Worm (Caenorhabditis elegans) whole organism, L4 larva: ENCODE results near the gene gpd-2.

Experiments used
- F26F4.8 ChIP-seq: fragments of 200-800 bp; sonication (Bioruptor generic); conservative IDR thresholded peaks from 2 replicates; pipeline ENCODE4 v1.3.6; 2022; ENCODE audit warnings: missing genetic modification characterization, missing compliant biosample characterization
- F49E8.2 ChIP-seq: sonication (generic microtip); optimal IDR thresholded peaks from 2 replicates; lab custom pipeline; 2016; ENCODE audit warnings: missing compliant biosample characterization, mild to moderate bottlenecking, missing genetic modification characterization, borderline replicate concordance
- R02D3.7 ChIP-seq: fragments of 150-350 bp; sonication (generic microtip); optimal IDR thresholded peaks from 3 replicates; lab custom pipeline; 2014; ENCODE audit warnings: missing biosample characterization, missing genetic modification characterization
- Y48G9A.11 ChIP-seq: fragments of 200-800 bp; sonication (Bioruptor generic); IDR thresholded peaks from 2 replicates; pipeline ENCODE4 v1.3.6; 2022; ENCODE audit warnings: missing genetic modification reagents, missing genetic modification characterization, missing compliant biosample characterization
- Y75B8A.6 ChIP-seq: fragments of 200-800 bp; sonication (Bioruptor generic); IDR thresholded peaks from 2 replicates; pipeline ENCODE4 v1.3.6; 2022; ENCODE audit warnings: missing genetic modification reagents, missing genetic modification characterization, missing compliant biosample characterization
- ZK337.2 ChIP-seq: fragments of 200-800 bp; sonication (Bioruptor generic); IDR thresholded peaks from 2 replicates; pipeline ENCODE4 v1.3.6; 2022; ENCODE audit warnings: missing genetic modification reagents, missing genetic modification characterization, missing compliant biosample characterization
- aha-1 ChIP-seq: fragments of 150-350 bp; peaks from one replicate; lab custom pipeline; 2014; ENCODE audit warnings: missing biosample characterization, missing genetic modification characterization
- ama-1 ChIP-seq: fragments of 150-350 bp; optimal IDR thresholded peaks from 2 replicates; lab custom pipeline; 2014; ENCODE audit warnings: inconsistent platforms, mixed read lengths
- arid-1 ChIP-seq: fragments of 200-800 bp; sonication (Bioruptor generic); conservative IDR thresholded peaks from 2 replicates; pipeline ENCODE4 v1.3.6; 2022; ENCODE audit warnings: missing genetic modification reagents, missing genetic modification characterization, missing compliant biosample characterization
- attf-4 ChIP-seq: sonication (generic microtip); optimal IDR thresholded peaks from 3 replicates; lab custom pipeline; 2017; ENCODE audit warnings: missing biosample characterization, missing genetic modification characterization
- ceh-20 ChIP-seq: fragments of 200-800 bp; sonication (Bioruptor generic); IDR thresholded peaks from 2 replicates; pipeline ENCODE4 v1.3.6; 2022; ENCODE audit warnings: missing genetic modification reagents, missing genetic modification characterization, missing compliant biosample characterization
- ceh-44 ChIP-seq: fragments of 200-800 bp; sonication (Bioruptor generic); IDR thresholded peaks from 2 replicates; pipeline ENCODE4 v1.3.6; 2022; ENCODE audit warnings: missing genetic modification reagents, missing genetic modification characterization, missing compliant biosample characterization
- ceh-62 ChIP-seq: sonication (generic microtip); optimal IDR thresholded peaks from 2 replicates; lab custom pipeline; 2017; ENCODE audit warnings: missing biosample characterization, missing genetic modification characterization
- ceh-82 ChIP-seq: sonication (generic microtip); optimal IDR thresholded peaks from 2 replicates; lab custom pipeline; 2017; ENCODE audit warnings: missing biosample characterization, missing genetic modification characterization
- ctbp-1 ChIP-seq: fragments of 200-800 bp; sonication (Bioruptor generic); IDR thresholded peaks from 2 replicates; pipeline ENCODE4 v1.3.6; 2022; ENCODE audit warnings: missing genetic modification reagents, missing genetic modification characterization, missing compliant biosample characterization
- daf-12 ChIP-seq: fragments of 150-350 bp; optimal IDR thresholded peaks from 2 replicates; lab custom pipeline; 2014; ENCODE audit warnings: missing biosample characterization, missing genetic modification reagents, missing genetic modification characterization
- daf-16 ChIP-seq, 3 experiments: sonication (generic microtip); optimal IDR thresholded peaks; 2 replicates each; lab custom pipeline; 2016 to 2017; ENCODE audit warnings: missing genetic modification characterization in 3 of 3, missing genetic modification reagents in 3 of 3, mild to moderate bottlenecking in 2 of 3, missing compliant biosample characterization in 2 of 3, missing biosample characterization in 1 of 3, moderate library complexity in 1 of 3
- daf-8 ChIP-seq: fragments of 200-800 bp; sonication (Bioruptor generic); IDR thresholded peaks from 2 replicates; pipeline ENCODE4 v1.3.6; 2022; ENCODE audit warnings: missing genetic modification characterization, missing compliant biosample characterization
- dmd-6 ChIP-seq: fragments of 200-800 bp; sonication (Bioruptor generic); IDR thresholded peaks from 2 replicates; pipeline ENCODE4 v1.3.6; 2022; ENCODE audit warnings: missing genetic modification reagents, missing genetic modification characterization, missing compliant biosample characterization
- dmd-8 ChIP-seq: fragments of 200-800 bp; sonication (Bioruptor generic); IDR thresholded peaks from 2 replicates; pipeline ENCODE4 v1.3.6; 2022; ENCODE audit warnings: missing genetic modification characterization, missing compliant biosample characterization
- dmd-9 ChIP-seq: fragments of 200-800 bp; sonication (Bioruptor generic); IDR thresholded peaks from 2 replicates; pipeline ENCODE4 v1.3.6; 2022; ENCODE audit warnings: missing genetic modification reagents, missing genetic modification characterization, missing compliant biosample characterization
- dpl-1 ChIP-seq: fragments of 150-350 bp; optimal IDR thresholded peaks from 2 replicates; lab custom pipeline; 2014; ENCODE audit warnings: missing biosample characterization, missing genetic modification reagents, missing genetic modification characterization
- duxl-1 ChIP-seq: sonication (generic microtip); optimal IDR thresholded peaks from 2 replicates; lab custom pipeline; 2016; ENCODE audit warnings: mild to moderate bottlenecking, missing genetic modification characterization, moderate library complexity, missing compliant biosample characterization; ENCODE audit not compliant: poor library complexity
- egl-27 ChIP-seq: sonication (generic microtip); optimal IDR thresholded peaks from 3 replicates; lab custom pipeline; 2017; ENCODE audit warnings: missing biosample characterization, missing genetic modification reagents, missing genetic modification characterization
- fos-1 ChIP-seq: fragments of 150-350 bp; optimal IDR thresholded peaks from 2 replicates; lab custom pipeline; 2014; ENCODE audit warnings: missing biosample characterization, missing genetic modification characterization
- hlh-11 ChIP-seq: fragments of 200-800 bp; sonication (Bioruptor generic); optimal IDR thresholded peaks from 2 replicates; lab custom pipeline; 2018; ENCODE audit warnings: mild to moderate bottlenecking, missing genetic modification characterization, missing compliant biosample characterization
- hlh-30 ChIP-seq: sonication (generic microtip); optimal IDR thresholded peaks from 2 replicates; lab custom pipeline; 2017; ENCODE audit warnings: antibody characterized with exemption, mild to moderate bottlenecking, missing genetic modification characterization, missing compliant biosample characterization; ENCODE audit not compliant: insufficient read depth
- hmg-1.1 ChIP-seq: fragments of 200-800 bp; sonication (Bioruptor generic); IDR thresholded peaks from 2 replicates; pipeline ENCODE4 v1.3.6; 2022; ENCODE audit warnings: missing genetic modification reagents, missing genetic modification characterization, missing compliant biosample characterization
- lin-1 ChIP-seq: fragments of 200-800 bp; sonication (Bioruptor generic); IDR thresholded peaks from 2 replicates; pipeline ENCODE4 v1.3.6; 2022; ENCODE audit warnings: missing genetic modification reagents, missing genetic modification characterization, missing compliant biosample characterization
- lin-15B ChIP-seq: fragments of 150-350 bp; sonication (generic microtip); optimal IDR thresholded peaks from 3 replicates; lab custom pipeline; 2014; ENCODE audit warnings: missing biosample characterization, missing genetic modification characterization
- lin-29 ChIP-seq: fragments of 200-800 bp; sonication (Bioruptor generic); IDR thresholded peaks from 2 replicates; pipeline ENCODE4 v1.3.6; 2022; ENCODE audit warnings: missing genetic modification reagents, missing genetic modification characterization, missing compliant biosample characterization
- lin-39 ChIP-seq: fragments of 150-350 bp; optimal IDR thresholded peaks from 2 replicates; lab custom pipeline; 2014; ENCODE audit warnings: missing biosample characterization, missing genetic modification reagents, missing genetic modification characterization
- madf-9 ChIP-seq: fragments of 200-800 bp; sonication (Bioruptor generic); conservative IDR thresholded peaks from 2 replicates; pipeline ENCODE4 v1.3.6; 2022; ENCODE audit warnings: missing genetic modification reagents, missing genetic modification characterization, missing compliant biosample characterization
- mep-1 ChIP-seq: fragments of 150-350 bp; sonication (generic microtip); optimal IDR thresholded peaks from 3 replicates; lab custom pipeline; 2014; ENCODE audit warnings: missing biosample characterization, missing genetic modification characterization
- mes-2 ChIP-seq: sonication (generic microtip); optimal IDR thresholded peaks from 2 replicates; lab custom pipeline; 2016; ENCODE audit warnings: missing genotype, mild to moderate bottlenecking, missing genetic modification characterization, missing compliant biosample characterization; ENCODE audit not compliant: poor library complexity, severe bottlenecking
- mxl-3 ChIP-seq: fragments of 200-800 bp; sonication (Bioruptor generic); optimal IDR thresholded peaks from 2 replicates; lab custom pipeline; 2018; ENCODE audit warnings: mild to moderate bottlenecking, missing genetic modification characterization, missing compliant biosample characterization
- nhr-11 ChIP-seq: fragments of 150-350 bp; optimal IDR thresholded peaks from 2 replicates; lab custom pipeline; 2014; ENCODE audit warnings: missing biosample characterization, missing genetic modification characterization
- nhr-237 ChIP-seq: sonication (generic microtip); optimal IDR thresholded peaks from 2 replicates; lab custom pipeline; 2017; ENCODE audit warnings: missing biosample characterization, missing genetic modification characterization
- nhr-25 ChIP-seq: sonication (generic microtip); optimal IDR thresholded peaks from 2 replicates; lab custom pipeline; 2017; ENCODE audit warnings: missing genetic modification characterization, mild to moderate bottlenecking, missing compliant biosample characterization, antibody characterized with exemption, moderate library complexity, borderline replicate concordance; ENCODE audit not compliant: insufficient read depth
- nhr-28 ChIP-seq: fragments of 150-350 bp; optimal IDR thresholded peaks from 2 replicates; lab custom pipeline; 2014; ENCODE audit warnings: missing biosample characterization, missing genetic modification characterization
- nhr-6 ChIP-seq: fragments of 150-350 bp; optimal IDR thresholded peaks from 2 replicates; lab custom pipeline; 2014; ENCODE audit warnings: missing biosample characterization, missing genetic modification characterization
- nhr-76 ChIP-seq: fragments of 150-350 bp; optimal IDR thresholded peaks from 2 replicates; lab custom pipeline; 2014; ENCODE audit warnings: missing biosample characterization, missing genetic modification characterization
- pqm-1 ChIP-seq: sonication (generic microtip); optimal IDR thresholded peaks from 2 replicates; lab custom pipeline; 2017; ENCODE audit warnings: missing biosample characterization, missing genetic modification characterization
- saeg-2 ChIP-seq: fragments of 200-800 bp; sonication (Bioruptor generic); IDR thresholded peaks from 2 replicates; pipeline ENCODE4 v1.3.6; 2022; ENCODE audit warnings: missing genetic modification reagents, missing genetic modification characterization, missing compliant biosample characterization
- set-16 ChIP-seq: fragments of 200-800 bp; sonication (Bioruptor generic); IDR thresholded peaks from 2 replicates; pipeline ENCODE4 v1.3.6; 2022; ENCODE audit warnings: missing genetic modification reagents, missing genetic modification characterization, missing compliant biosample characterization
- skn-1 ChIP-seq: fragments of 150-350 bp; optimal IDR thresholded peaks from 2 replicates; lab custom pipeline; 2014; ENCODE audit warnings: missing biosample characterization, missing genetic modification characterization
- snpc-1.2 ChIP-seq: fragments of 200-800 bp; sonication (Bioruptor generic); IDR thresholded peaks from 2 replicates; pipeline ENCODE4 v1.3.6; 2022; ENCODE audit warnings: missing genetic modification reagents, missing genetic modification characterization, missing compliant biosample characterization
- tag-97 ChIP-seq: fragments of 200-800 bp; sonication (Bioruptor generic); IDR thresholded peaks from 2 replicates; pipeline ENCODE4 v1.3.6; 2022; ENCODE audit warnings: missing genetic modification characterization, missing compliant biosample characterization
- tra-1 ChIP-seq: fragments of 200-800 bp; sonication (Bioruptor generic); IDR thresholded peaks from 2 replicates; pipeline ENCODE4 v1.3.6; 2022; ENCODE audit warnings: missing genetic modification reagents, missing genetic modification characterization, missing compliant biosample characterization
- vab-7 ChIP-seq: fragments of 200-800 bp; sonication (Bioruptor generic); IDR thresholded peaks from 2 replicates; pipeline ENCODE4 v1.3.6; 2022; ENCODE audit warnings: missing genetic modification reagents, missing genetic modification characterization, missing compliant biosample characterization
- zag-1 ChIP-seq: fragments of 150-350 bp; optimal IDR thresholded peaks from 2 replicates; lab custom pipeline; 2014; ENCODE audit warnings: missing biosample characterization, missing genetic modification characterization
- ztf-11 ChIP-seq: fragments of 150-350 bp; optimal IDR thresholded peaks from 2 replicates; lab custom pipeline; 2014; ENCODE audit warnings: missing biosample characterization, missing genetic modification characterization
- ztf-7 ChIP-seq: fragments of 150-350 bp; optimal IDR thresholded peaks from 2 replicates; lab custom pipeline; 2014; ENCODE audit warnings: missing biosample characterization, missing genetic modification characterization

gpd-2 gene

ce11 chrX:3102165-3102564 lies 12.3 kb downstream of the gpd-2 start, which contains the start of gene ztf-13 (continued):
- no peak for TF ChIP-seq Y75B8A.6
- no peak for TF ChIP-seq nhr-237
- TF ChIP-seq hlh-11, result peak; percentile 61
- no peak for TF ChIP-seq madf-9
- TF ChIP-seq lin-1 (GFP tag; lab: Robert Waterston, UW), result no peak
- TF ChIP-seq dpl-1 (GFP tag; lab: Kevin White, UChicago), result no peak
- TF ChIP-seq hmg-1.1 (GFP tag; lab: Robert Waterston, UW), result no peak
- no peak for TF ChIP-seq set-16 (GFP tag; lab: Robert Waterston, UW)
- TF ChIP-seq dmd-9 (GFP tag; lab: Robert Waterston, UW), result no peak
- TF ChIP-seq ZK337.2, result no peak
- TF ChIP-seq daf-12 (tag; lab: Kevin White, UChicago), result no peak
- no peak for TF ChIP-seq nhr-76 (tag; lab: Kevin White, UChicago)
- no peak for TF ChIP-seq ceh-44 (GFP tag; lab: Robert Waterston, UW)
- TF ChIP-seq lin-39 (tag; lab: Kevin White, UChicago), result no peak
- no peak for TF ChIP-seq arid-1 (GFP tag; lab: Robert Waterston, UW)
- peak; percentile 75 for TF ChIP-seq nhr-6
- no peak for TF ChIP-seq R02D3.7
- TF ChIP-seq vab-7 (GFP tag; lab: Robert Waterston, UW), result no peak
- peak; percentile 67 for TF ChIP-seq nhr-28
- TF ChIP-seq dmd-8 (GFP tag; lab: Robert Waterston, UW), result no peak
- TF ChIP-seq nhr-11 (tag; lab: Kevin White, UChicago), result no peak
- no peak for TF ChIP-seq tag-97 (GFP tag; lab: Robert Waterston, UW)
- TF ChIP-seq Y48G9A.11 (GFP tag; lab: Robert Waterston, UW), result no peak
- no peak for TF ChIP-seq nhr-25
- no peak for TF ChIP-seq ztf-11 (tag; lab: Kevin White, UChicago)
- TF ChIP-seq ceh-62 (tag; lab: Kevin White, UChicago), result no peak
- TF ChIP-seq attf-4, result no peak
- TF ChIP-seq F49E8.2, result no peak
- TF ChIP-seq ztf-7 (tag; lab: Kevin White, UChicago), result peak; percentile 14
- TF ChIP-seq daf-16 (GFP tag; optimal IDR thresholded peaks at IDR 0.05; lab: Kevin White, UChicago), result no peak
- TF ChIP-seq daf-16 (tag; optimal IDR thresholded peaks at IDR 0.05; lab: Kevin White, UChicago), result peak; percentile 99
- no peak for TF ChIP-seq snpc-1.2 (GFP tag; lab: Robert Waterston, UW)
- no peak for TF ChIP-seq lin-15B (tag; lab: Kevin White, UChicago)
- peak; percentile 89 for TF ChIP-seq hlh-30 (tag; lab: Kevin White, UChicago)
- TF ChIP-seq daf-8 (GFP tag; lab: Robert Waterston, UW), result no peak
- TF ChIP-seq zag-1 (tag; lab: Kevin White, UChicago), result no peak
- peak; percentile 39 for TF ChIP-seq pqm-1 (tag; lab: Kevin White, UChicago)
- TF ChIP-seq egl-27 (tag; lab: Kevin White, UChicago), result no peak
- peak; percentile 47; the same call in 1 of the 2 replicates for TF ChIP-seq ceh-20 (GFP tag; lab: Robert Waterston, UW)
- TF ChIP-seq dmd-6 (GFP tag; lab: Robert Waterston, UW), result peak; percentile 50
- TF ChIP-seq saeg-2 (GFP tag; lab: Robert Waterston, UW), result no peak
- no peak for TF ChIP-seq ama-1
- no peak for TF ChIP-seq mxl-3
- TF ChIP-seq mep-1, result peak; percentile 69
- TF ChIP-seq aha-1 (tag; lab: Kevin White, UChicago), result peak; percentile 67
- no peak for TF ChIP-seq ceh-82 (tag; lab: Kevin White, UChicago)
- TF ChIP-seq fos-1 (tag; lab: Kevin White, UChicago), result no peak
- TF ChIP-seq ctbp-1, result no peak
- no peak for TF ChIP-seq mes-2
- no peak for TF ChIP-seq F26F4.8
- no peak for TF ChIP-seq duxl-1 (tag; lab: Kevin White, UChicago)
- no peak for TF ChIP-seq tra-1 (GFP tag; lab: Robert Waterston, UW)
- TF ChIP-seq skn-1 (tag; lab: Kevin White, UChicago), result no peak
- no peak for TF ChIP-seq lin-29 (GFP tag; lab: Robert Waterston, UW)
